Fruit fly (Drosophila melanogaster): ENCODE measurements around the gene Naglu.

Naglu gene

DNA sequence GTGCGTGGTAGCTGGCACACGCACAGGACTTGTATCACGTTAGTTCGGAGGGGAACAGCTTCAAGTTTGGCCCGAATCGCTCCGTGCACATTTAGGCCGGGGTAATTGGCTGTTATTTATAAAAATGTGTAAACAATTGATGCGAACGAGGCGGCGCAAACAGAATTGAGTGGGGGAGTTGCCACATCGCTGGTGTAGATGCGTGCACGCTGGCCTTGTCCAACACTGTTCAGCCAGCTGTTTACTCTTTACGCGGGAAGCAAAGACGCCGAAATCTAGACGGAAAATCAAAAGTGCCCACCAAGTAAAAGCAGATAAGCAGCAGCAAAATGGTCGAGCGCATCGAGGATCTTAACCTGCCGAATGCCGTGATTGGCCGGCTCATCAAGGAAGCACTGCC lies 25.5 kb upstream of the Naglu start, which contains the start of the genes D12 and Chrac-14 (continued):
- TF ChIP-seq trem (tag; optimal IDR thresholded peaks at IDR 0.05) (peak; percentile 49), CG31224 (GFP tag; IDR thresholded peaks at IDR 0.05) (no peak), CG30403 (GFP tag; optimal IDR thresholded peaks at IDR 0.05) (no peak), CG17829 (tag; optimal IDR thresholded peaks at IDR 0.05) (peak; percentile 9), scrt (GFP tag; optimal IDR thresholded peaks at IDR 0.05) (no peak), bbx (GFP tag; IDR thresholded peaks at IDR 0.05; ENCODE audit: partially characterized antibody) (no peak), nmo (GFP tag; optimal IDR thresholded peaks at IDR 0.05) (no peak), CG2199 (GFP tag; IDR thresholded peaks at IDR 0.05) (no peak), Awh (GFP tag; IDR thresholded peaks at IDR 0.05) (no peak), CG11504 (tag; optimal IDR thresholded peaks at IDR 0.05) (no peak), CG12219 (GFP tag; optimal IDR thresholded peaks at IDR 0.05) (no peak), CG10979 (tag; optimal IDR thresholded peaks at IDR 0.05) (no peak), Rfx (GFP tag; IDR thresholded peaks at IDR 0.05) (no peak; the same call in 1 of the 2 replicates), nerfin-2 (GFP tag; IDR thresholded peaks at IDR 0.05; ENCODE audit: partially characterized antibody) (no peak), da (GFP tag; optimal IDR thresholded peaks at IDR 0.05) (no peak), Atf3 (GFP tag; optimal IDR thresholded peaks at IDR 0.05) (no peak), tin (GFP tag; optimal IDR thresholded peaks at IDR 0.05) (peak; percentile 27), CG17186 (GFP tag; optimal IDR thresholded peaks at IDR 0.05) (peak; percentile 79), Adf1 (GFP tag; IDR thresholded peaks at IDR 0.05) (0 out of 2 replicates have a peak, but pooled peaks have one; percentile 16), fd3F (GFP tag; optimal IDR thresholded peaks at IDR 0.05) (no peak), Fer1 (GFP tag; optimal IDR thresholded peaks at IDR 0.05) (no peak), CG14710 (tag; optimal IDR thresholded peaks at IDR 0.05) (peak; percentile 29), CG9876 (GFP tag; optimal IDR thresholded peaks at IDR 0.05) (no peak), CG12155 (GFP tag; optimal IDR thresholded peaks at IDR 0.05) (peak; percentile 21), CG17912 (GFP tag; optimal IDR thresholded peaks at IDR 0.05) (no peak), CG12236 (GFP tag; optimal IDR thresholded peaks at IDR 0.05) (no peak), Hey (tag; optimal IDR thresholded peaks at IDR 0.05) (no peak), Xbp1 (GFP tag; optimal IDR thresholded peaks at IDR 0.05) (peak; percentile 23), vvl (GFP tag; IDR thresholded peaks at IDR 0.05) (0 out of 2 replicates have a peak, but pooled peaks have one; percentile 17), CG11085 (GFP tag; IDR thresholded peaks at IDR 0.05) (no peak), Hr51 (GFP tag; optimal IDR thresholded peaks at IDR 0.05) (no peak), CG10366 (GFP tag; IDR thresholded peaks at IDR 0.05) (no peak), CG6654 (GFP tag; optimal IDR thresholded peaks at IDR 0.05) (no peak), CG33557 (GFP tag; optimal IDR thresholded peaks at IDR 0.05) (no peak), CG7271 (tag; optimal IDR thresholded peaks at IDR 0.05) (no peak), CG10209 (GFP tag; optimal IDR thresholded peaks at IDR 0.05) (no peak), CG15514 (GFP tag; optimal IDR thresholded peaks at IDR 0.05) (peak; percentile 42), CG15269 (tag; optimal IDR thresholded peaks at IDR 0.05) (no peak), CG14860 (GFP tag; IDR thresholded peaks at IDR 0.05; ENCODE audit: partially characterized antibody) (no peak), caup (GFP tag; optimal IDR thresholded peaks at IDR 0.05; ENCODE audit: severe bottlenecking) (no peak), CG4707 (GFP tag; optimal IDR thresholded peaks at IDR 0.05) (no peak), Dip2 (GFP tag; IDR thresholded peaks at IDR 0.05) (no peak), CG13624 (GFP tag; optimal IDR thresholded peaks at IDR 0.05) (no peak), CG1603 (tag; optimal IDR thresholded peaks at IDR 0.05) (peak; percentile 65), so (GFP tag; IDR thresholded peaks at IDR 0.05) (no peak), BEAF-32 (GFP tag; optimal IDR thresholded peaks at IDR 0.05) (peak; percentile 26), tap (tag; optimal IDR thresholded peaks at IDR 0.05) (no peak), Ets97D (GFP tag; optimal IDR thresholded peaks at IDR 0.05) (peak; percentile 12), Dll (GFP tag; IDR thresholded peaks at IDR 0.05; ENCODE audit: partially characterized antibody) (0 out of 4 replicates have a peak, but pooled peaks have one; percentile 26), Rx (GFP tag; IDR thresholded peaks at IDR 0.05) (0 out of 2 replicates have a peak, but pooled peaks have one; percentile 2)

All from whole organism, embryonic.